Worm (Caenorhabditis elegans) whole organism, young adult: ENCODE data around the gene elo-9.

Source experiments
- K11D2.4 ChIP-seq: fragments of 200-800 bp; sonication (Bioruptor generic); IDR thresholded peaks from 2 replicates; pipeline ENCODE4 v1.3.6; 2022; ENCODE audit warnings: missing genetic modification reagents, missing genetic modification characterization, missing compliant biosample characterization
- K12H6.12 ChIP-seq: fragments of 200-800 bp; sonication (Bioruptor generic); optimal IDR thresholded peaks from 2 replicates; lab custom pipeline; 2018; ENCODE audit warnings: mild to moderate bottlenecking, missing genetic modification characterization, missing compliant biosample characterization
- ceh-79 ChIP-seq: sonication (generic microtip); optimal IDR thresholded peaks from 2 replicates; lab custom pipeline; 2017; ENCODE audit warnings: mild to moderate bottlenecking, missing genetic modification characterization, missing compliant biosample characterization
- egrh-3 ChIP-seq: fragments of 200-800 bp; sonication (Bioruptor generic); IDR thresholded peaks from 2 replicates; pipeline ENCODE4 v1.3.6; 2022; ENCODE audit warnings: missing genetic modification reagents, missing genetic modification characterization, missing compliant biosample characterization
- hmg-20 ChIP-seq: fragments of 200-800 bp; sonication (Bioruptor generic); IDR thresholded peaks from 2 replicates; pipeline ENCODE4 v1.3.6; 2022; ENCODE audit warnings: missing genetic modification reagents, missing genetic modification characterization, missing compliant biosample characterization
- lag-1 ChIP-seq: fragments of 200-800 bp; sonication (Bioruptor generic); IDR thresholded peaks from 2 replicates; pipeline ENCODE4 v1.3.6; 2022; ENCODE audit warnings: missing genetic modification reagents, missing genetic modification characterization, missing compliant biosample characterization
- let-526 ChIP-seq: fragments of 200-800 bp; sonication (Bioruptor generic); IDR thresholded peaks from 2 replicates; pipeline ENCODE4 v1.3.6; 2022; ENCODE audit warnings: missing genetic modification reagents, missing genetic modification characterization, missing compliant biosample characterization
- lin-40 ChIP-seq: sonication (generic microtip); optimal IDR thresholded peaks from 2 replicates; lab custom pipeline; 2016; ENCODE audit warnings: missing genetic modification characterization, mild to moderate bottlenecking, missing compliant biosample characterization, missing genotype, missing genetic modification reagents
- nhr-179 ChIP-seq: sonication (generic microtip); optimal IDR thresholded peaks from 2 replicates; lab custom pipeline; 2016; ENCODE audit warnings: mild to moderate bottlenecking, missing genetic modification characterization, missing compliant biosample characterization
- snpc-4 ChIP-seq, 5 experiments: fragments of 150-350 bp in 1 of 5; sonication (generic microtip) in 4 of 5; optimal IDR thresholded peaks; 2 replicates each; lab custom pipeline; 2014 to 2018; ENCODE audit warnings: missing genetic modification characterization in 5 of 5, missing biosample characterization in 3 of 5, antibody characterized with exemption in 2 of 5, mild to moderate bottlenecking in 2 of 5, missing compliant biosample characterization in 2 of 5, missing genotype in 2 of 5, moderate library complexity in 2 of 5, missing genetic modification reagents in 1 of 5
- ztf-26 ChIP-seq: sonication (generic microtip); optimal IDR thresholded peaks from 2 replicates; lab custom pipeline; 2017; ENCODE audit warnings: missing genetic modification characterization, missing compliant biosample characterization
- ztf-28 ChIP-seq: fragments of 200-800 bp; sonication (Bioruptor generic); IDR thresholded peaks from 2 replicates; pipeline ENCODE4 v1.3.6; 2022; ENCODE audit warnings: missing genetic modification reagents, missing genetic modification characterization, missing compliant biosample characterization

elo-9 gene

DNA sequence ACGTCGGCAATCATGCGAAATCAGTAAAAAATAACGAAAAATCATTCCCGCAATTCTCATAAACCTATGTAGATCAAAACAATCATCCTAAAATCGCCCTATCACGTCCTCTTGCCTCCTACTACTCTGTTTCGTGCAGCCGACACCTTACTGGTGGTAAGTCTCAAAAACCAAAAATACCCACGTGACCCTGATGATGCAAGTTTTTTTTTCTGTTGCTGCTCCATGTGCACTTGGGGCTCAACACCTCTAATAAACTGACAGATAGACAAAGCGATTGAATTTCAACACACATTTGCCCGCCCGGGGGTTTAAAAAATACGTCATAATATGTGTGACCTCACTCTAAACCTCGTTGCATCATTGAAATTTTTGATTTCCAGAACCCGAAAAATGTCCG lies 47.1 kb downstream of the elo-9 start:
- TF ChIP-seq ztf-26 = no peak
- no peak for TF ChIP-seq snpc-4 (GFP tag; optimal IDR thresholded peaks at IDR 0.05; lab: Kevin White, UChicago)
- TF ChIP-seq snpc-4 (tag; optimal IDR thresholded peaks at IDR 0.05; lab: Kevin White, UChicago) = peak in 2 of 4 experiments; percentile 36 to 67
- no peak for TF ChIP-seq lin-40 (tag; lab: Kevin White, UChicago)
- no peak for TF ChIP-seq ztf-28 (GFP tag; lab: Robert Waterston, UW)

DNA sequence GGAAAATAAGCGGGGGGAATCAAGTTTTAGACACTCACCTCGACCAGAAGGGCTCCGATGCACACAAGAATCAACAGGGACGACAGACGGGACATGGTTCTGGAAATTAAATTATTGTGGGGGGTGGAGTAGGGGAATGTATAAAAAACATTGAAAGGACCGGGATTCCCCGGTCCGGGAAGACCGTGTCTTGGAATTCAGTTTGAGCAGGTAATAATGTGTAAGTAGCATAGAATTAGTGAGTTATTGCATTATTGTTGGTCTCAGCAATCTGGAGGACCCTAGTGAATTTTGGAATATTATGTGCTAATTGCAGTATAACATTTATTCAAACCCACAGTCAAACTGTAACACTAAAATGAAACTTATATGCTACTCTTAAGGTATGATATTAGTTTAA lies 53.6 kb downstream of the elo-9 start, which contains the start of gene R03C1.1:
Gene R03C1.1 (minus strand): TSS at position 101 of the 400 bp plus-strand sequence.
- no peak for TF ChIP-seq hmg-20 (GFP tag; lab: Robert Waterston, UW)
- TF ChIP-seq ceh-79 (tag; lab: Kevin White, UChicago) = no peak
- TF ChIP-seq K12H6.12 = no peak
- TF ChIP-seq nhr-179 (tag; lab: Kevin White, UChicago) = no peak
- no peak for TF ChIP-seq K11D2.4 (GFP tag; lab: Robert Waterston, UW)
- no peak for TF ChIP-seq let-526 (GFP tag; lab: Robert Waterston, UW)
- no peak for TF ChIP-seq lag-1 (GFP tag; lab: Robert Waterston, UW)
- no peak for TF ChIP-seq egrh-3 (GFP tag; lab: Robert Waterston, UW)
